Fruit fly (Drosophila melanogaster): ENCODE results near the gene Grip.

Grip gene

dm6 chrX:5916494-5917309 is 49.4 kb upstream of the Grip start, which contains the start of the genes Shmt and CG3726 (continued):
- TF ChIP-seq CG13775 (GFP tag; optimal IDR thresholded peaks at IDR 0.05) (no peak), Blimp-1 (GFP tag; optimal IDR thresholded peaks at IDR 0.05) (no peak), CG1529 (GFP tag; optimal IDR thresholded peaks at IDR 0.05) (no peak), CG7745 (tag; optimal IDR thresholded peaks at IDR 0.05) (no peak), CG4820 (GFP tag; optimal IDR thresholded peaks at IDR 0.05) (no peak), CG32767 (GFP tag; IDR thresholded peaks at IDR 0.05) (no peak), CG9817 (tag; optimal IDR thresholded peaks at IDR 0.05) (no peak), cad (GFP tag; optimal IDR thresholded peaks at IDR 0.05) (no peak), en (GFP tag; optimal IDR thresholded peaks at IDR 0.05) (no peak), p53 (GFP tag; optimal IDR thresholded peaks at IDR 0.05) (no peak), mam (GFP tag; optimal IDR thresholded peaks at IDR 0.05) (no peak), Xbp1 (GFP tag; optimal IDR thresholded peaks at IDR 0.05) (no peak), oc (tag; optimal IDR thresholded peaks at IDR 0.05) (no peak), CG8388 (GFP tag; optimal IDR thresholded peaks at IDR 0.05) (no peak), CG6791 (GFP tag; IDR thresholded peaks at IDR 0.05; ENCODE audit: partially characterized antibody) (0 out of 3 replicates have a peak, but pooled peaks have one; percentile 41), sim (GFP tag; IDR thresholded peaks at IDR 0.05) (no peak), wek (GFP tag; optimal IDR thresholded peaks at IDR 0.05) (no peak), knrl (GFP tag; IDR thresholded peaks at IDR 0.05; ENCODE audit: partially characterized antibody) (no peak), Doc2 (GFP tag; IDR thresholded peaks at IDR 0.05) (no peak), NC2α (GFP tag; optimal IDR thresholded peaks at IDR 0.05) (no peak), slp2 (GFP tag; optimal IDR thresholded peaks at IDR 0.05) (no peak), CG30020 (tag; optimal IDR thresholded peaks at IDR 0.05) (no peak), Fer1 (GFP tag; optimal IDR thresholded peaks at IDR 0.05) (peak; percentile 42), Mrtf (GFP tag; IDR thresholded peaks at IDR 0.05) (no peak), Hmr (GFP tag; optimal IDR thresholded peaks at IDR 0.05) (peak; percentile 24), tap (tag; optimal IDR thresholded peaks at IDR 0.05) (no peak), CG2678 (tag; optimal IDR thresholded peaks at IDR 0.05) (peak; percentile 10), pzg (GFP tag; optimal IDR thresholded peaks at IDR 0.05) (peak; percentile 24), run (tag; optimal IDR thresholded peaks at IDR 0.05) (no peak), CG7271 (tag; optimal IDR thresholded peaks at IDR 0.05) (no peak), fd96Cb (tag; optimal IDR thresholded peaks at IDR 0.05) (no peak), CG17385 (GFP tag; optimal IDR thresholded peaks at IDR 0.05) (no peak), CG12744 (GFP tag; optimal IDR thresholded peaks at IDR 0.05) (no peak), CG13287 (GFP tag; IDR thresholded peaks at IDR 0.05; ENCODE audit: partially characterized antibody) (no peak; the same call in 1 of the 2 replicates), caup (GFP tag; optimal IDR thresholded peaks at IDR 0.05; ENCODE audit: severe bottlenecking) (peak; percentile 9), ems (GFP tag; optimal IDR thresholded peaks at IDR 0.05) (no peak), CG33213 (GFP tag; optimal IDR thresholded peaks at IDR 0.05) (no peak), sug (tag; optimal IDR thresholded peaks at IDR 0.05) (peak; percentile 28), Dll (GFP tag; IDR thresholded peaks at IDR 0.05; ENCODE audit: partially characterized antibody) (no peak), Asciz (GFP tag; optimal IDR thresholded peaks at IDR 0.05) (no peak), ken (GFP tag; IDR thresholded peaks at IDR 0.05) (no peak), sisA (GFP tag; IDR thresholded peaks at IDR 0.05) (no peak), lola (GFP tag; optimal IDR thresholded peaks at IDR 0.05) (no peak), GATAe (GFP tag; conservative IDR thresholded peaks at IDR 0.05) (no peak), CG3726 (GFP tag; IDR thresholded peaks at IDR 0.05) (no peak), crp (GFP tag; optimal IDR thresholded peaks at IDR 0.05) (peak; percentile 5 to 90), Lim3 (GFP tag; IDR thresholded peaks at IDR 0.05) (no peak), dimm (GFP tag; IDR thresholded peaks at IDR 0.05) (no peak), fru (optimal IDR thresholded peaks at IDR 0.05) (no peak)
